Fruit fly (Drosophila melanogaster) whole organism, adult: ENCODE results near the gene CG4686.

Source experiments
- CG11617 ChIP-seq: fragments of 200-800 bp; sonication (Bioruptor generic); optimal IDR thresholded peaks from 2 replicates; lab custom pipeline; 2017; ENCODE audit warnings: mild to moderate bottlenecking, missing biosample characterization, missing genetic modification reagents, missing genetic modification characterization
- CG12768 ChIP-seq: fragments of 200-800 bp; sonication (Bioruptor generic); optimal IDR thresholded peaks from 2 replicates; lab custom pipeline; 2017; ENCODE audit warnings: missing biosample characterization, missing genetic modification characterization, mild to moderate bottlenecking, moderate library complexity, missing genetic modification reagents
- CG14711 ChIP-seq: fragments of 200-800 bp; sonication (Bioruptor generic); optimal IDR thresholded peaks from 2 replicates; lab custom pipeline; 2018; ENCODE audit warnings: missing biosample characterization, mild to moderate bottlenecking, missing genetic modification characterization, moderate library complexity
- CG1620 ChIP-seq: fragments of 200-800 bp; sonication (Bioruptor generic); optimal IDR thresholded peaks from 2 replicates; lab custom pipeline; 2016; ENCODE audit warnings: missing biosample characterization, missing genetic modification characterization
- CG33017 ChIP-seq: fragments of 200-800 bp; sonication (Bioruptor generic); optimal IDR thresholded peaks from 2 replicates; lab custom pipeline; 2018; ENCODE audit warnings: missing biosample characterization, mild to moderate bottlenecking, missing genetic modification characterization, moderate library complexity
- CG5204 ChIP-seq: fragments of 200-800 bp; sonication (Bioruptor generic); optimal IDR thresholded peaks from 2 replicates; lab custom pipeline; 2016; ENCODE audit warnings: missing biosample characterization, missing genetic modification characterization
- CG7045 ChIP-seq: fragments of 200-800 bp; sonication (Bioruptor generic); optimal IDR thresholded peaks from 2 replicates; lab custom pipeline; 2017; ENCODE audit warnings: missing biosample characterization, mild to moderate bottlenecking, missing genetic modification characterization
- CG7101 ChIP-seq: fragments of 200-800 bp; sonication (Bioruptor generic); optimal IDR thresholded peaks from 2 replicates; lab custom pipeline; 2018; ENCODE audit warnings: missing biosample characterization, mild to moderate bottlenecking, missing genetic modification characterization, moderate library complexity
- Clk ChIP-seq: fragments of 200-800 bp; sonication (Bioruptor generic); optimal IDR thresholded peaks from 2 replicates; lab custom pipeline; 2017; ENCODE audit warnings: missing biosample characterization, missing genetic modification characterization
- Crg-1 ChIP-seq: fragments of 200-800 bp; sonication (Bioruptor generic); optimal IDR thresholded peaks from 2 replicates; lab custom pipeline; 2016; ENCODE audit warnings: missing biosample characterization, missing genetic modification characterization
- Hr96 ChIP-seq: fragments of 200-800 bp; sonication (Bioruptor generic); optimal IDR thresholded peaks from 2 replicates; lab custom pipeline; 2016; ENCODE audit warnings: missing biosample characterization, missing genetic modification characterization
- Mnt ChIP-seq: fragments of 200-800 bp; sonication (Bioruptor generic); optimal IDR thresholded peaks from 2 replicates; lab custom pipeline; 2016; ENCODE audit warnings: missing biosample characterization, mild to moderate bottlenecking, missing genetic modification characterization
- bab1 ChIP-seq: fragments of 200-800 bp; sonication (Bioruptor generic); optimal IDR thresholded peaks from 3 replicates; lab custom pipeline; 2019; ENCODE audit warnings: missing biosample characterization, mild to moderate bottlenecking, missing genetic modification characterization, moderate library complexity
- cic ChIP-seq: fragments of 200-800 bp; sonication (Bioruptor generic); optimal IDR thresholded peaks from 2 replicates; lab custom pipeline; 2017; ENCODE audit warnings: missing biosample characterization, mild to moderate bottlenecking, missing genetic modification characterization, moderate library complexity
- cnc ChIP-seq, 2 experiments: fragments of >200 bp; optimal IDR thresholded peaks; 2 replicates each; lab custom pipeline; 2017
- kay ChIP-seq: fragments of 200-800 bp; sonication (Bioruptor generic); peaks from one replicate; lab custom pipeline; 2016; ENCODE audit warnings: missing biosample characterization, missing genetic modification characterization, borderline replicate concordance
- ovo ChIP-seq: fragments of 200-800 bp; sonication (Bioruptor generic); optimal IDR thresholded peaks from 2 replicates; lab custom pipeline; 2016; ENCODE audit warnings: missing biosample characterization, missing genetic modification characterization
- pad ChIP-seq: fragments of 200-800 bp; sonication (Bioruptor generic); optimal IDR thresholded peaks from 3 replicates; lab custom pipeline; 2017; ENCODE audit warnings: missing biosample characterization, missing genetic modification characterization, mild to moderate bottlenecking, moderate library complexity, missing genetic modification reagents
- tj ChIP-seq: fragments of 200-800 bp; sonication (Bioruptor generic); optimal IDR thresholded peaks from 3 replicates; lab custom pipeline; 2017; ENCODE audit warnings: missing biosample characterization, mild to moderate bottlenecking, missing genetic modification characterization, moderate library complexity
- toe ChIP-seq: fragments of 200-800 bp; sonication (Bioruptor generic); optimal IDR thresholded peaks from 2 replicates; lab custom pipeline; 2016; ENCODE audit warnings: missing biosample characterization, missing genetic modification characterization

Gene CG4686

DNA sequence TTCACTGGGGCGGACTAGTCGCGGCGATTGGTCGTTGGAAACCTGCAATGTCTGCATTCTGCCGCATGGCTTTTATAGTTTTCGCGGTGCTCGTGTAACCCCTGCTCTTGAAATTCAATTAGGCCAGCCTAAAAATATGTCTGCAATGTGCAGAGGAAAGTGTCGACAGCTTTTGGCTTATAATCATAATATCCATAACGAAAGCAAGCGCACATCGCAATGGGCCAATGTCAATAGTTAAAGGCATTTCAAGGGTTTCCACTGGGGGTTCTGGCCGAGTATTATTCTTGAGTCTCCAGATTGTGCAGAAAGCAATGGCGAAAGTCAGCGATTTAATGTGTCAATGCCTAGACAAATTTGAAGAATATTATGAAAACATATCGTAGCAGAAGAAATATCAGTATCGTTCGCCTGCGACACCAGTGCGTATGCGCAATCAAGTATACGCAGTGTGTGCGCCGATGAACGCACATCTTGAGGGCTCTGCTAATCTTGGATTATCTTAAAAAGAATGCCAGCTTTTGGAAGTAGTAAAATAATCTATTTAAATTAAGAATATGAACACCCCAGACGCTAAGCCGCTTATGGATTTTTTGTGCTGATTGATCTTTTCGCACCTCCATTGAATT lies 24.0 kb downstream of the CG4686 start, which contains the start of gene ninaE:
ninaE (minus strand) TSS at position 51 of the 629 bp plus-strand sequence.
- TF ChIP-seq CG7045 (GFP tag; lab: Kevin White, UChicago): no peak
- TF ChIP-seq CG1620 (GFP tag; lab: Kevin White, UChicago): no peak
- TF ChIP-seq cic (GFP tag; lab: Kevin White, UChicago): no peak
- no peak for TF ChIP-seq cnc (optimal IDR thresholded peaks at IDR 0.05; lab: Kevin White, UChicago)
- TF ChIP-seq bab1: no peak
- no peak for TF ChIP-seq kay (GFP tag; lab: Kevin White, UChicago)
- TF ChIP-seq CG11617 (GFP tag; lab: Kevin White, UChicago): no peak
- TF ChIP-seq pad (GFP tag; lab: Kevin White, UChicago): no peak
- TF ChIP-seq CG7101 (tag; lab: Kevin White, UChicago): no peak
- no peak for TF ChIP-seq CG33017 (tag; lab: Kevin White, UChicago)
- TF ChIP-seq Crg-1 (GFP tag; lab: Kevin White, UChicago): no peak

DNA sequence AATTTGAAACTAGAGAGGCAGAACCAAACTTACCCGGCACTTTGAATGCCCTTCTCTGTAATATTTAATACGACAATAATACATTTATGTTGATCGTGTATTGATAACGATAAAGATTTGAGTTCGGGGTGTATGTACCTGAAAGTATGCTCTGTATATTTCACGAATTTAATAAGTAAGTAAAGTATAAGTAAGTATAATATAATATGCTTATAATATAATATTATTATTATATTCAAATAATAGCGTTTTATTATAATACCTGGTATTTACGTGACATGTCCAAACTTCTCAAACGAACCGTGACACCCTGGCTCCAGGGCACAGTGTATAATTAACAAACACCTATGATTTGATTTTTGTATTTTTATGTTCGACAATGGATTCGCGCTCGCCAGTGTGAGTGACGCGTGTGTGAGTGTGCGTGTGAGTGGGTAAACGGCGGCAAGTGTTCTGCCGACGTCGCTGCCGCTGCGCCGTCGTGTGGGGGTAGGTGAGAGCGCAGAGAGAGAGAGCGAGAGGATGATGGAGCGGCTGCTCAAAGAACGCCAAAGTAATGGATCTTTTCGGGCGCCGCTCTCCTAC lies 25.4 kb downstream of the CG4686 start:
- TF ChIP-seq CG12768 (GFP tag; lab: Kevin White, UChicago) (peak; percentile 12), CG5204 (GFP tag; lab: Kevin White, UChicago) (no peak), tj (GFP tag; lab: Kevin White, UChicago) (no peak), pad (GFP tag; lab: Kevin White, UChicago) (no peak), Clk (GFP tag; lab: Kevin White, UChicago) (no peak), CG14711 (tag; lab: Kevin White, UChicago) (peak; percentile 52), CG7045 (GFP tag; lab: Kevin White, UChicago) (no peak), CG33017 (tag; lab: Kevin White, UChicago) (peak; percentile 15), CG1620 (GFP tag; lab: Kevin White, UChicago) (no peak), ovo (GFP tag; lab: Kevin White, UChicago) (no peak), Hr96 (GFP tag; lab: Kevin White, UChicago) (no peak), kay (GFP tag; lab: Kevin White, UChicago) (no peak), Crg-1 (GFP tag; lab: Kevin White, UChicago) (no peak), CG11617 (GFP tag; lab: Kevin White, UChicago) (no peak), Mnt (GFP tag; lab: Kevin White, UChicago) (no peak), toe (GFP tag; lab: Kevin White, UChicago) (no peak), cnc (optimal IDR thresholded peaks at IDR 0.05; lab: Kevin White, UChicago) (no peak), CG7101 (tag; lab: Kevin White, UChicago) (peak; percentile 8), cic (GFP tag; lab: Kevin White, UChicago) (no peak), bab1 (no peak)

DNA sequence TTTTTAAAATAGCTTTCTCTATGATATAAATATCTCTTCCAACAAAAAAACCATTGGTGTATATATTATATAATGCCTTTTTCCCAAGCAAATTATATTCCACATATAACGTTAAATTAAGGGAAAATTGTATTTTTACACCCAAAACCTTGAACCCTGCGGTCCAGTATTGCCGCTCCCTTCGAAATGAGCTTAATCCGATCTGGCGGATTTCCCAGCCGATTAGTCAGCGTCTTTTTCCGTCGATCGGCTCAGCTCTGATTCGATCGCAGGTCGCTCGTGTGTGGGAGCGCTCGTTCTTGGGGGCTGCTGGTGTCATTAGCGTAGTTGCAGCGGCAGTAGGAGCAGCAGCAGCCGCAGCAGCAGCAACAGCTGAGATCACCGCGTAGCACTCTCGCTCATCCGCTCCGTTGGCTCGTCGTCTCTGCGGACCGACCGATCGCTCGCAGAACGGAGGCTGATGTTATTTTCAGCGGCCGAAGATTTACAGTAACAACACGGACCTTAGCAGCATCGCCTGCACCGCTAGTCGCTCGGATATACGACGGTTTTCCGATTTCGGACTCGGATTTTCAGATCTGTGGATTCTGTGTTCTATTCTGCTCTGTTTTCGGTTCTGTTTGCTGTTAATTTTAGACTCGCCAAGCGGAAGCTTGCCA lies 26.2 kb downstream of the CG4686 start, which contains the start of gene CG4733:
CG4733 (plus strand) TSS at position 350 of the 659 bp plus-strand sequence.
- TF ChIP-seq CG7045 (GFP tag; lab: Kevin White, UChicago) (no peak), CG12768 (GFP tag; lab: Kevin White, UChicago) (no peak), ovo (GFP tag; lab: Kevin White, UChicago) (peak; percentile 33), cnc (optimal IDR thresholded peaks at IDR 0.05; lab: Kevin White, UChicago) (no peak), Clk (GFP tag; lab: Kevin White, UChicago) (no peak), Hr96 (GFP tag; lab: Kevin White, UChicago) (no peak), tj (GFP tag; lab: Kevin White, UChicago) (peak; percentile 7), toe (GFP tag; lab: Kevin White, UChicago) (peak; percentile 20), CG5204 (GFP tag; lab: Kevin White, UChicago) (peak; percentile 55), CG1620 (GFP tag; lab: Kevin White, UChicago) (no peak), kay (GFP tag; lab: Kevin White, UChicago) (no peak), CG33017 (tag; lab: Kevin White, UChicago) (no peak), bab1 (no peak), CG14711 (tag; lab: Kevin White, UChicago) (no peak), cic (GFP tag; lab: Kevin White, UChicago) (no peak), Crg-1 (GFP tag; lab: Kevin White, UChicago) (no peak), Mnt (GFP tag; lab: Kevin White, UChicago) (no peak), CG11617 (GFP tag; lab: Kevin White, UChicago) (no peak), CG7101 (tag; lab: Kevin White, UChicago) (peak; percentile 30), pad (GFP tag; lab: Kevin White, UChicago) (peak; percentile 2)

DNA sequence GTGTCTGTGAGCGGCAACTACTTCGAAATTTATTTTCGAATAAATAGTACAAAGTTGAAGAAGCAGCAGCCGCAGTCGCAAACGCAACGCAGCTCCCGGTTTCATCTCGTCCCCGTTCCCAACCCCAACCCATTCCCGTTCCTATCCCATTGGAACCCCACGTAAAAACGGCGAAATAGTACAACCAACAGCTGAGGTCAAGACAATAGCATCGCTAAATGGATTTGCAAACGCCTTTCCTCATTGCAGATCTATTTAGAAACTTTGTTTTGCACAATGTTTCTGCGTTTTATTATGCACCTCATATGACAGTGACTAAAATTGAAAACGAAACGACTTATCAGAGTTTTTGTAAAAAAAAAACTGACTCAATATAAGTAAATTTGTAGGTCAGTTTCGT lies 27.1 kb downstream of the CG4686 start:
- peak; percentile 12 for TF ChIP-seq CG12768 (GFP tag; lab: Kevin White, UChicago)
- TF ChIP-seq cic (GFP tag; lab: Kevin White, UChicago): no peak

DNA sequence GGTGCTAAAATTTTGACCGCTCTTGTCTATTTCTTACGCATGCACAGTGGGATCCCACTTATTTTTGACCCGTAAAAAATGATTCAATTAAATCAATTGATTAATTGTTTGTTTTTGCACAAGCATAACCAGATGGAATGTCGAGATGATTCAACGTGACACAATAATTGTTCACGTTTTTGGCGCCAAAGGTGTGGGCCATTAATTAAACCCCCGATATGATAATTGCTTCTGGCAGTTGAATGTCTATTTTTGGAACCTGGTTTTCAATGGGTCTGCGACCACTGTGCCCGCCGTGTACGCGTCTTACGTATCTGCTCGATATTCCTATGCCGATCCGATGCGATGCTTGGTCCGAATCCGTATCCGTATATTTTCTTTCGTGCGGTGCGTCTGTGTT lies 27.8 kb downstream of the CG4686 start:
- peak; percentile 14 for TF ChIP-seq CG7101 (tag; lab: Kevin White, UChicago)
- no peak for TF ChIP-seq kay (GFP tag; lab: Kevin White, UChicago)
- peak; percentile 15 for TF ChIP-seq CG14711 (tag; lab: Kevin White, UChicago)
- peak; percentile 35 for TF ChIP-seq Hr96 (GFP tag; lab: Kevin White, UChicago)
- no peak for TF ChIP-seq tj (GFP tag; lab: Kevin White, UChicago)
- peak; percentile 35 for TF ChIP-seq toe (GFP tag; lab: Kevin White, UChicago)
- TF ChIP-seq cnc (optimal IDR thresholded peaks at IDR 0.05; lab: Kevin White, UChicago): no peak
- TF ChIP-seq CG7045 (GFP tag; lab: Kevin White, UChicago): peak; percentile 28
- TF ChIP-seq ovo (GFP tag; lab: Kevin White, UChicago): no peak
- TF ChIP-seq CG12768 (GFP tag; lab: Kevin White, UChicago): peak; percentile 15
